Worm (Caenorhabditis elegans): ENCODE data around the gene srz-69.

DNA sequence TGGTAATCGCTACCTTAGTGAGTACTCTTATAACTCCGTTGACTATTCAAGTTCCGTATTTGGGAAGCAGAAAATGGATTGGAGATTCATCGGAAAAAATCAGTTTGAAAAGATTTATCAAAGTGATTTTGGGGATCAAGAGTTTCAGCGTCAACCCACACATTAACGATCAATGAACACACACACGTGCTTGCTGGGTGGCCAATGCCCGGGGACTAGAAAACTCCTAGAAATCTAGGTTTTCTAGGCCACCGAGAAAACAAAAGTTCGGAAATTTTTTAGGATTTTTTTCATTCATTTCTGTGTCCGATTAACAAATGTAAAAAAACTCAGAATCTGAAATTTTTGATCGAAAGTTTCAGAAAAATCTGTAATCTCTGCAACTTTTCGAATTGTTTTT is 28.9 kb upstream of the srz-69 start:
- TF ChIP-seq ceh-44 (GFP tag; IDR thresholded peaks at IDR 0.05), result no peak
- no peak for TF ChIP-seq dpl-1 (GFP tag; optimal IDR thresholded peaks at IDR 0.05)

Measured in whole organism, L4 larva.